Worm (Caenorhabditis elegans) whole organism, mixed stage, embryonic: Measurements from ENCODE around the gene gck-4.

Experiments used
- M03D4.4 ChIP-seq: sonication (generic microtip); optimal IDR thresholded peaks from 2 replicates; lab custom pipeline; 2017; ENCODE audit warnings: mild to moderate bottlenecking, missing genetic modification characterization, missing compliant biosample characterization
- bed-3 ChIP-seq: fragments of 200-800 bp; sonication (Bioruptor generic); optimal IDR thresholded peaks from 3 replicates; lab custom pipeline; 2018; ENCODE audit warnings: mild to moderate bottlenecking, missing genetic modification characterization, moderate library complexity, missing compliant biosample characterization
- blmp-1 ChIP-seq: fragments of 150-350 bp; optimal IDR thresholded peaks from 2 replicates; lab custom pipeline; 2014; ENCODE audit warnings: missing biosample characterization, missing genetic modification characterization
- ceh-39 ChIP-seq: fragments of 150-350 bp; optimal IDR thresholded peaks from 2 replicates; lab custom pipeline; 2014; ENCODE audit warnings: missing biosample characterization, missing genetic modification characterization
- ceh-43 ChIP-seq: fragments of 200-800 bp; sonication (Bioruptor generic); optimal IDR thresholded peaks from 2 replicates; lab custom pipeline; 2018; ENCODE audit warnings: mild to moderate bottlenecking, missing genetic modification characterization, moderate library complexity, missing compliant biosample characterization
- ceh-83 ChIP-seq: fragments of 200-800 bp; sonication (Bioruptor generic); optimal IDR thresholded peaks from 2 replicates; lab custom pipeline; 2018; ENCODE audit warnings: mild to moderate bottlenecking, missing genetic modification characterization, missing compliant biosample characterization
- ces-1 ChIP-seq: fragments of 150-350 bp; optimal IDR thresholded peaks from 2 replicates; lab custom pipeline; 2014; ENCODE audit warnings: missing biosample characterization, missing genetic modification reagents, missing genetic modification characterization
- cnd-1 ChIP-seq: fragments of 200-800 bp; sonication (Bioruptor generic); optimal IDR thresholded peaks from 2 replicates; lab custom pipeline; 2018; ENCODE audit warnings: mild to moderate bottlenecking, missing genetic modification characterization, missing compliant biosample characterization
- drap-1 ChIP-seq: fragments of 200-800 bp; sonication (Bioruptor generic); optimal IDR thresholded peaks from 3 replicates; lab custom pipeline; 2018; ENCODE audit warnings: mild to moderate bottlenecking, missing genetic modification characterization, missing compliant biosample characterization
- elt-1 ChIP-seq: sonication (generic microtip); optimal IDR thresholded peaks from 2 replicates; lab custom pipeline; 2017; ENCODE audit warnings: missing genetic modification characterization, mild to moderate bottlenecking, missing compliant biosample characterization, antibody characterized with exemption, moderate library complexity, borderline replicate concordance; ENCODE audit not compliant: insufficient read depth
- elt-3 ChIP-seq: fragments of 150-350 bp; optimal IDR thresholded peaks from 2 replicates; lab custom pipeline; 2014; ENCODE audit warnings: missing biosample characterization, missing genetic modification characterization
- flh-1 ChIP-seq: fragments of 200-800 bp; sonication (Bioruptor generic); optimal IDR thresholded peaks from 2 replicates; lab custom pipeline; 2018; ENCODE audit warnings: mild to moderate bottlenecking, missing genetic modification characterization, moderate library complexity, missing compliant biosample characterization
- ham-2 ChIP-seq: fragments of 200-800 bp; sonication (Bioruptor generic); optimal IDR thresholded peaks from 2 replicates; lab custom pipeline; 2018; ENCODE audit warnings: mild to moderate bottlenecking, missing genetic modification characterization, missing compliant biosample characterization
- hlh-1 ChIP-seq: fragments of 150-350 bp; optimal IDR thresholded peaks from 2 replicates; lab custom pipeline; 2014; ENCODE audit warnings: missing biosample characterization, missing genetic modification reagents, missing genetic modification characterization
- lin-13 ChIP-seq: fragments of 150-350 bp; optimal IDR thresholded peaks from 2 replicates; lab custom pipeline; 2014; ENCODE audit warnings: missing biosample characterization, missing genetic modification characterization
- lin-32 ChIP-seq: fragments of 200-800 bp; sonication (Bioruptor generic); optimal IDR thresholded peaks from 2 replicates; lab custom pipeline; 2018; ENCODE audit warnings: mild to moderate bottlenecking, missing genetic modification characterization, missing compliant biosample characterization
- lsy-2 ChIP-seq: fragments of 150-350 bp; optimal IDR thresholded peaks from 2 replicates; lab custom pipeline; 2014; ENCODE audit warnings: missing biosample characterization, missing genetic modification characterization
- mab-5 ChIP-seq: fragments of 150-350 bp; optimal IDR thresholded peaks from 2 replicates; lab custom pipeline; 2014; ENCODE audit warnings: missing biosample characterization, missing genetic modification characterization
- mep-1 ChIP-seq: fragments of 150-350 bp; optimal IDR thresholded peaks from 2 replicates; lab custom pipeline; 2017; ENCODE audit warnings: missing biosample characterization, missing genetic modification reagents, missing genetic modification characterization, inconsistent platforms
- mls-2 ChIP-seq: sonication (generic microtip); optimal IDR thresholded peaks from 2 replicates; lab custom pipeline; 2016; ENCODE audit warnings: mild to moderate bottlenecking, missing genetic modification characterization, moderate library complexity, missing compliant biosample characterization
- nhr-12 ChIP-seq: fragments of 150-350 bp; optimal IDR thresholded peaks from 2 replicates; lab custom pipeline; 2014; ENCODE audit warnings: missing biosample characterization, missing genetic modification characterization
- nhr-2 ChIP-seq: fragments of 150-350 bp; optimal IDR thresholded peaks from 2 replicates; lab custom pipeline; 2014; ENCODE audit warnings: missing biosample characterization, missing genetic modification characterization
- nhr-237 ChIP-seq: fragments of 150-350 bp; optimal IDR thresholded peaks from 2 replicates; lab custom pipeline; 2014; ENCODE audit warnings: missing biosample characterization, missing genetic modification characterization
- nhr-28 ChIP-seq: fragments of 150-350 bp; optimal IDR thresholded peaks from 2 replicates; lab custom pipeline; 2014; ENCODE audit warnings: missing biosample characterization, missing genetic modification characterization
- nhr-76 ChIP-seq: sonication (generic microtip); optimal IDR thresholded peaks from 2 replicates; lab custom pipeline; 2017; ENCODE audit warnings: missing biosample characterization, missing genetic modification characterization
- pha-4 ChIP-seq: fragments of 150-350 bp; optimal IDR thresholded peaks from 2 replicates; lab custom pipeline; 2018; ENCODE audit warnings: missing biosample characterization, missing genetic modification reagents, missing genetic modification characterization
- sem-2 ChIP-seq: fragments of 200-800 bp; sonication (Bioruptor generic); optimal IDR thresholded peaks from 2 replicates; lab custom pipeline; 2018; ENCODE audit warnings: mild to moderate bottlenecking, missing genetic modification characterization, missing compliant biosample characterization
- snpc-4 ChIP-seq: fragments of 150-350 bp; optimal IDR thresholded peaks from 2 replicates; lab custom pipeline; 2014; ENCODE audit warnings: missing biosample characterization, missing genetic modification characterization
- sptf-1 ChIP-seq: sonication (generic microtip); optimal IDR thresholded peaks from 2 replicates; lab custom pipeline; 2017; ENCODE audit warnings: mild to moderate bottlenecking, missing genetic modification characterization, moderate library complexity, missing compliant biosample characterization
- tbx-8 ChIP-seq: fragments of 200-800 bp; sonication (Bioruptor generic); optimal IDR thresholded peaks from 2 replicates; lab custom pipeline; 2018; ENCODE audit warnings: mild to moderate bottlenecking, missing genetic modification characterization, moderate library complexity, missing compliant biosample characterization
- unc-120 ChIP-seq: sonication (generic microtip); optimal IDR thresholded peaks from 2 replicates; lab custom pipeline; 2017; ENCODE audit warnings: missing genetic modification characterization, missing compliant biosample characterization; ENCODE audit not compliant: poor library complexity, severe bottlenecking
- unc-39 ChIP-seq: fragments of 150-350 bp; optimal IDR thresholded peaks from 2 replicates; lab custom pipeline; 2014; ENCODE audit warnings: missing biosample characterization, missing genetic modification characterization
- unc-62 ChIP-seq: fragments of 150-350 bp; optimal IDR thresholded peaks from 2 replicates; lab custom pipeline; 2014; ENCODE audit warnings: missing biosample characterization, missing genetic modification reagents, missing genetic modification characterization
- zip-8 ChIP-seq: fragments of 150-350 bp; optimal IDR thresholded peaks from 2 replicates; lab custom pipeline; 2014; ENCODE audit warnings: missing biosample characterization, missing genetic modification characterization
- ztf-11 ChIP-seq: fragments of 150-350 bp; optimal IDR thresholded peaks from 2 replicates; lab custom pipeline; 2014; ENCODE audit warnings: missing biosample characterization, missing genetic modification characterization

gck-4 gene

DNA sequence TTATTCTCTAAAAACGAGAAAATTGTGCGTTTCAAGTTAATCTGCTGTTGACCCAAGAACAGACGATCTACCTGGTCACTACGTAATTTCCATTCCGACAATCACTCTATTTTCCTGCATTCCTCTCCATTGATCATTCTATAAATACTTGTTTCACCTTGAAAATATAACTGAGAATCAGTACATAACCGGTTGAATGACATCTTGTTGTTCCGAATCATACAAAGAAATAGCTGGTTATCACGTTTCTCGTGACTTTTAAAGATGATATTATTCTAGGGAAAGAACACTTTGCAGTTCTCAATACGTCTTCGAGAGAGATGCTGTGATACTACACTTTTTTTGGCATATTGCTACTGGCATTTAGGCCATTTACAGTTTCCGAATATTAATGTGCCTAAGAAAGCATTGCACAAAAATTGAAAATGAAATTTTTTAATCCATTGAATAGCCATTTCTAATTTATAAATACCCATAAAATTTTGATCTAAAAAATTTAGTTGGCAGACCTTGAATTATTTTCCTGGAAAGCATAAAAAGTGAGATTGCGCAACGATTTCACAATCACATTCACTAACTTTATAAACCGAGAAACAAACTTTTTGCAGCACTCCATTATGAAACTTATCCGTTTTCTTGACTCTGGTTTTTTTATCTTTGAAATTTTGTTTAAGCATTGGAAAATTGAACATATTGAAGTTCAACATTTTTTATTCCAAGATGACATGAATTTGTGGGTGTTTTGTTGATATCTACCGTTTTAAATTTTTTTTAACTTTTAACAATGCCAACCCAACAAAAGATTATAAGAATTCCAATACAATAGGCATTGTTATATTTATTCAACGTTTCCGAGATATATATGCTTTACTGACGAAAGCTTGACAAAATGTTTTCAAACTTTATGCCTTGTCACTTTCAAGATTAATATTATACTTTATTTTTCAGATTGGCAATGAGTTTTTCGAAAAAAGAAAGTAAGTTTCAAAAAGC, 13.1 kb upstream of the gck-4 start, which contains the start of gene C04A11.5:
C04A11.5 (plus strand) TSS at position 943 of the 993 bp plus-strand sequence.
- TF ChIP-seq zip-8 (tag; lab: Kevin White, UChicago), result peak; percentile 71
- no peak for TF ChIP-seq unc-120 (tag; lab: Kevin White, UChicago)
- TF ChIP-seq mls-2, result no peak
- TF ChIP-seq lin-32 (GFP tag; lab: Kevin White, UChicago), result no peak
- TF ChIP-seq, all 35 proteins: peak for 1

DNA sequence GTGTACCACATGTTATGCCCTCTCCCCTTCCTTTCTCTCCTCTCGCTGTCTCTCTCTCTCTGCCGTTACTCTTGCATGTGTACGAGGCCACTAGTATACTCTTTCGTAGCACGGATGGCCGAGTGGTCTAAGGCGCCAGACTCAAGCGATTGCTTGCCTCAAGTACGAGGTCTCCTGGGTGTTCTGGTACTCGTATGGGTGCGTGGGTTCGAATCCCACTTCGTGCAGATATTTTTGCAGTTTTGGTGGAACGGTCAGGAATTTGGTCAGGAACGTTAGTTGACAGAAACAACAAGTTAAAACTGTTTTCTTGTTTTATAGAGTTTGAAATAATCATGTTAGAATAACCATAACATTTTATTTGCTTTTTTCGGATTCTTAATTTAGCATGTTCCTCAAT, 11.5 kb upstream of the gck-4 start:
- TF ChIP-seq nhr-237 (tag; lab: Kevin White, UChicago) (peak; percentile 49), ceh-83 (GFP tag; lab: Kevin White, UChicago) (peak; percentile 99), mep-1 (tag; lab: Kevin White, UChicago) (peak; percentile 88), pha-4 (peak; percentile 85), nhr-12 (tag; lab: Kevin White, UChicago) (peak; percentile 93), elt-3 (tag; lab: Kevin White, UChicago) (peak; percentile 75), flh-1 (peak; percentile 96), elt-1 (tag; lab: Kevin White, UChicago) (peak; percentile 37), tbx-8 (GFP tag; lab: Kevin White, UChicago) (peak; percentile 98), ceh-39 (tag; lab: Kevin White, UChicago) (peak; percentile 55), nhr-2 (tag; lab: Kevin White, UChicago) (peak; percentile 44), unc-62 (peak; percentile 76), lsy-2 (tag; lab: Kevin White, UChicago) (peak; percentile 34), lin-13 (tag; lab: Kevin White, UChicago) (peak; percentile 76), unc-39 (peak; percentile 97), ham-2 (GFP tag; lab: Kevin White, UChicago) (peak; percentile 97), bed-3 (peak; percentile 97), mls-2 (peak; percentile 100), snpc-4 (tag; lab: Kevin White, UChicago) (no peak), M03D4.4 (tag; lab: Kevin White, UChicago) (peak; percentile 98), ceh-43 (peak; percentile 97), nhr-76 (tag; lab: Kevin White, UChicago) (peak; percentile 7), lin-32 (GFP tag; lab: Kevin White, UChicago) (peak; percentile 99), ces-1 (peak; percentile 62), unc-120 (tag; lab: Kevin White, UChicago) (peak; percentile 99), sem-2 (peak; percentile 97), mab-5 (tag; lab: Kevin White, UChicago) (no peak), drap-1 (GFP tag; lab: Kevin White, UChicago) (peak; percentile 100), nhr-28 (tag; lab: Kevin White, UChicago) (peak; percentile 88), zip-8 (tag; lab: Kevin White, UChicago) (peak; percentile 12), sptf-1 (peak; percentile 99), blmp-1 (peak; percentile 45), cnd-1 (tag; lab: Kevin White, UChicago) (peak; percentile 99), hlh-1 (tag; lab: Kevin White, UChicago) (peak; percentile 78), ztf-11 (tag; lab: Kevin White, UChicago) (peak; percentile 81)

DNA sequence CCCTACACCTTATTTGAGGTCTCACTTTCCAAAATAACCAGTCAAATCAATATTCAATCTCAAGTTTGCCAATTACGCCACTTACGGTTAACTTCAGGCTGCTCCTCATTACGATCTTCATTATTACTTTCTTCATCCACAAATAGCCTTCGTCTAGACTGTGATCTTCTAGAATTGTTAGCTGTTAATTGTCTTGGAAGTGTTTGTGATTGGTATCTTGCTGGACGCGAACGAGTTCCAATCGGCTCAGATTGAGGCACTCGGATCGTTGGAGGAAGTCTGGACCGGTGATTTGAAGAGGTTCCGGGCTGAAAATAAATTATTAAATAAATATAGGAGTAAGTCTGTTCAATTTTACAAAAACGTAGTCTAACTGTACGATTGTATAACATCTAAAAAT, 10.1 kb upstream of the gck-4 start:
- TF ChIP-seq unc-62 (no peak), cnd-1 (tag; lab: Kevin White, UChicago) (no peak), sem-2 (no peak), mep-1 (tag; lab: Kevin White, UChicago) (no peak), lin-32 (GFP tag; lab: Kevin White, UChicago) (no peak)
- TF ChIP-seq, all 35 proteins: peak for 0
